Worm (Caenorhabditis elegans): Measurements from ENCODE around the gene cyp-14A5.
A peak's percentile ranks its signal among the peaks of the same experiment; 100 is the strongest.

Gene cyp-14A5

ce11 chrV:5450742-5451141 is 27.7 kb upstream of the cyp-14A5 start:
- TF ChIP-seq lin-15B (tag; optimal IDR thresholded peaks at IDR 0.05), result no peak
- TF ChIP-seq lsy-12 (tag; optimal IDR thresholded peaks at IDR 0.05), result no peak
- TF ChIP-seq fkh-10 (GFP tag; optimal IDR thresholded peaks at IDR 0.05), result no peak
- TF ChIP-seq nhr-11 (tag; optimal IDR thresholded peaks at IDR 0.05), result no peak
- no peak for TF ChIP-seq nhr-43 (tag; optimal IDR thresholded peaks at IDR 0.05; ENCODE audit: poor library complexity, severe bottlenecking)
- TF ChIP-seq lin-39 (tag; optimal IDR thresholded peaks at IDR 0.05), result no peak
- TF ChIP-seq eor-1 (tag; optimal IDR thresholded peaks at IDR 0.05), result no peak
- TF ChIP-seq ztf-11 (tag; optimal IDR thresholded peaks at IDR 0.05), result no peak
- no peak for TF ChIP-seq ceh-28 (tag; optimal IDR thresholded peaks at IDR 0.05)
- TF ChIP-seq sea-2 (GFP tag; optimal IDR thresholded peaks at IDR 0.05), result no peak
- no peak for TF ChIP-seq mml-1 (tag; optimal IDR thresholded peaks at IDR 0.05)
- no peak for TF ChIP-seq ceh-82 (tag; optimal IDR thresholded peaks at IDR 0.05)
- TF ChIP-seq jun-1 (tag; optimal IDR thresholded peaks at IDR 0.05), result no peak
- TF ChIP-seq R02D3.7 (tag; optimal IDR thresholded peaks at IDR 0.05), result no peak
- TF ChIP-seq egl-27 (tag; optimal IDR thresholded peaks at IDR 0.05), result no peak
- no peak for TF ChIP-seq nhr-12 (tag; optimal IDR thresholded peaks at IDR 0.05)
- no peak for TF ChIP-seq pha-4 (tag; optimal IDR thresholded peaks at IDR 0.05)
- no peak for TF ChIP-seq nhr-67 (tag; optimal IDR thresholded peaks at IDR 0.05)

- TF ChIP-seq lin-15B (tag; optimal IDR thresholded peaks at IDR 0.05) (no peak), unc-39 (tag; optimal IDR thresholded peaks at IDR 0.05) (no peak), pqm-1 (tag; optimal IDR thresholded peaks at IDR 0.05) (no peak), nfya-1 (tag; optimal IDR thresholded peaks at IDR 0.05; ENCODE audit: insufficient read depth) (no peak), egl-27 (tag; optimal IDR thresholded peaks at IDR 0.05) (no peak), ztf-4 (tag; optimal IDR thresholded peaks at IDR 0.05) (no peak), nhr-25 (tag; optimal IDR thresholded peaks at IDR 0.05) (no peak), eor-1 (tag; optimal IDR thresholded peaks at IDR 0.05) (no peak)
Measured at ce11 chrV:5447057-5447456, 24.0 kb upstream of the cyp-14A5 start.

- no peak for TF ChIP-seq lin-39 (tag; optimal IDR thresholded peaks at IDR 0.05)
- TF ChIP-seq mml-1 (tag; optimal IDR thresholded peaks at IDR 0.05), result no peak
- TF ChIP-seq ztf-4 (tag; optimal IDR thresholded peaks at IDR 0.05), result no peak
- TF ChIP-seq nhr-67 (tag; optimal IDR thresholded peaks at IDR 0.05), result no peak
- no peak for TF ChIP-seq nhr-237 (tag; optimal IDR thresholded peaks at IDR 0.05)
- TF ChIP-seq zag-1 (tag; optimal IDR thresholded peaks at IDR 0.05), result no peak
- TF ChIP-seq elt-2 (tag; optimal IDR thresholded peaks at IDR 0.05), result no peak
- TF ChIP-seq eor-1 (tag; optimal IDR thresholded peaks at IDR 0.05), result no peak
- TF ChIP-seq nhr-76 (tag; optimal IDR thresholded peaks at IDR 0.05), result no peak
- no peak for TF ChIP-seq lin-15B (tag; optimal IDR thresholded peaks at IDR 0.05)
- TF ChIP-seq elt-3 (tag; optimal IDR thresholded peaks at IDR 0.05), result no peak
- no peak for TF ChIP-seq fos-1 (tag; optimal IDR thresholded peaks at IDR 0.05)
- TF ChIP-seq skn-1 (tag; optimal IDR thresholded peaks at IDR 0.05), result no peak
- TF ChIP-seq daf-12 (tag; optimal IDR thresholded peaks at IDR 0.05), result no peak
- TF ChIP-seq nhr-43 (tag; optimal IDR thresholded peaks at IDR 0.05; ENCODE audit: poor library complexity, severe bottlenecking), result no peak
- no peak for TF ChIP-seq nhr-12 (tag; optimal IDR thresholded peaks at IDR 0.05)
- TF ChIP-seq aly-2 (tag; optimal IDR thresholded peaks at IDR 0.05), result no peak
- no peak for TF ChIP-seq egl-5 (tag; optimal IDR thresholded peaks at IDR 0.05)
- TF ChIP-seq unc-39 (tag; optimal IDR thresholded peaks at IDR 0.05), result no peak
Measured at ce11 chrV:5445839-5446238, 22.8 kb upstream of the cyp-14A5 start, which contains the start of gene F08F3.1. Gene F08F3.1 (plus strand): TSS chrV:5446139.

ce11 chrV:5444037-5444436 is 21.0 kb upstream of the cyp-14A5 start:
- TF ChIP-seq R02D3.7 (tag; optimal IDR thresholded peaks at IDR 0.05) (no peak), aly-2 (tag; optimal IDR thresholded peaks at IDR 0.05) (no peak)

DNA sequence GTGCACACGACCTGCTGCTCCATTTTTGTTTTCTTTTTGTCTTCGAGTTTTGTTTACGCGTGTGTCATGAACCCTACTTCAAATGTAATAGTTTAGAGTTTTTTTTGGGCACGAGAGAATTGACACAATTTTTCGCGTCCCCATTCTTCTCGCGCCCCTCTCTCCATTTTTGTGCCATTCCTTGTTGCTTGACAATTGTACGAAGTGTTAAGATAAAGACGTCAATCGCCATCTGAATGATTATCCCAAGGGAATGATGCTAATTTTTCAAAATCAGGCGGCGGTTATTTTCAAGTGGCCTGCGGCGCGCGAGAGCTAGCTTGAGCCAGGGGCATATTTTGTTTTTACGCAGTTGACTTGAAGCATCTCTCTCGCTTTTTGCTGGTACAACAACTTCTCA is 19.3 kb upstream of the cyp-14A5 start:
- TF ChIP-seq nhr-237 (tag; optimal IDR thresholded peaks at IDR 0.05) (no peak), lin-39 (tag; optimal IDR thresholded peaks at IDR 0.05) (peak; percentile 46), nfya-1 (tag; optimal IDR thresholded peaks at IDR 0.05; ENCODE audit: insufficient read depth) (peak; percentile 15)

DNA sequence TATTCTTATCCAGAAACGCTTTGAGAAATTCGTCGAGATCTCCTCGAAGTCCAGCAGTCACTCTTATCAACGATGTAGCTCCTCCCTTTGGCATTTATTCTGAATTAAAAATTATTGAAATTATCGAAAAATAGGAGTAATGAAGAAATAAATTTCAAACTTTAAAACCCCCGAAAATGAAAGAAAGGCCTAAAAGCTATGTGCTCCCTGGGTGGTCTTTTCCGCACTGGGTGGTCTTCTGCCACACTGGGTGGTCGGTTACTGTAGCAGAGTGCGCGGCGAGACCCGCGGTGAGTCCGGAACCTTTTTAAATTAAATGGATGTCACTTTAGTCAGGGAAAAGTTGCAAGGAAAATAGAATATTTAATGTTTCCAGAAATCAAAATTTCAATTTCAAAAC is 16.0 kb upstream of the cyp-14A5 start, which contains the start of gene snpc-1.3:
Gene snpc-1.3 (minus strand): TSS at position 101 of the 400 bp plus-strand sequence.
- TF ChIP-seq ceh-9 (tag; optimal IDR thresholded peaks at IDR 0.05) (no peak), nhr-23 (tag; optimal IDR thresholded peaks at IDR 0.05) (no peak), unc-39 (tag; optimal IDR thresholded peaks at IDR 0.05) (no peak), sea-2 (GFP tag; optimal IDR thresholded peaks at IDR 0.05) (no peak), elt-1 (tag; optimal IDR thresholded peaks at IDR 0.05) (no peak), hmg-11 (tag; optimal IDR thresholded peaks at IDR 0.05) (no peak), egl-5 (tag; optimal IDR thresholded peaks at IDR 0.05) (no peak), unc-62 (GFP tag; optimal IDR thresholded peaks at IDR 0.05) (no peak), aly-2 (tag; optimal IDR thresholded peaks at IDR 0.05) (no peak), mml-1 (tag; optimal IDR thresholded peaks at IDR 0.05) (no peak)
